Worm (Caenorhabditis elegans) whole organism, late embryonic: ENCODE data around the gene clec-45.

Source experiments
- C08G9.2 ChIP-seq: sonication (generic microtip); optimal IDR thresholded peaks from 2 replicates; lab custom pipeline; 2016; ENCODE audit warnings: mild to moderate bottlenecking, missing genetic modification characterization, moderate library complexity, missing compliant biosample characterization
- F13H6.1 ChIP-seq: sonication (generic microtip); optimal IDR thresholded peaks from 2 replicates; lab custom pipeline; 2016; ENCODE audit warnings: missing genetic modification characterization, missing compliant biosample characterization
- K02D7.2 ChIP-seq: sonication (generic microtip); optimal IDR thresholded peaks from 2 replicates; lab custom pipeline; 2017; ENCODE audit warnings: mild to moderate bottlenecking, missing genetic modification characterization, missing compliant biosample characterization
- K09A11.1 ChIP-seq: sonication (generic microtip); optimal IDR thresholded peaks from 2 replicates; lab custom pipeline; 2017; ENCODE audit warnings: antibody characterized with exemption, mild to moderate bottlenecking, missing genetic modification characterization, missing compliant biosample characterization; ENCODE audit not compliant: insufficient read depth
- Y22D7AL.16 ChIP-seq: sonication (generic microtip); optimal IDR thresholded peaks from 2 replicates; lab custom pipeline; 2016; ENCODE audit warnings: missing genetic modification characterization, missing compliant biosample characterization
- ahr-1 ChIP-seq: sonication (generic microtip); optimal IDR thresholded peaks from 2 replicates; lab custom pipeline; 2016; ENCODE audit warnings: missing genetic modification characterization, missing compliant biosample characterization
- ceh-19 ChIP-seq: fragments of 200-800 bp; sonication (Bioruptor generic); optimal IDR thresholded peaks from 2 replicates; lab custom pipeline; 2018; ENCODE audit warnings: mild to moderate bottlenecking, missing genetic modification characterization, missing compliant biosample characterization
- ceh-2 ChIP-seq: sonication (generic microtip); optimal IDR thresholded peaks from 2 replicates; lab custom pipeline; 2016; ENCODE audit warnings: missing genotype, missing genetic modification characterization, missing compliant biosample characterization
- ceh-22 ChIP-seq: sonication (generic microtip); optimal IDR thresholded peaks from 2 replicates; lab custom pipeline; 2017; ENCODE audit warnings: missing biosample characterization, missing genetic modification characterization
- ceh-24 ChIP-seq: sonication (generic microtip); optimal IDR thresholded peaks from 2 replicates; lab custom pipeline; 2016; ENCODE audit warnings: mild to moderate bottlenecking, missing genetic modification characterization, missing compliant biosample characterization
- che-1 ChIP-seq: sonication (generic microtip); optimal IDR thresholded peaks from 2 replicates; lab custom pipeline; 2016; ENCODE audit warnings: mild to moderate bottlenecking, missing genetic modification characterization, missing compliant biosample characterization
- dve-1 ChIP-seq: sonication (generic microtip); optimal IDR thresholded peaks from 2 replicates; lab custom pipeline; 2017; ENCODE audit warnings: antibody characterized with exemption, mild to moderate bottlenecking, missing genetic modification characterization, missing compliant biosample characterization
- elt-4 ChIP-seq: sonication (generic microtip); optimal IDR thresholded peaks from 2 replicates; lab custom pipeline; 2016; ENCODE audit warnings: missing genetic modification characterization, missing compliant biosample characterization
- ets-4 ChIP-seq: sonication (generic microtip); optimal IDR thresholded peaks from 2 replicates; lab custom pipeline; 2016; ENCODE audit warnings: missing genetic modification characterization, missing compliant biosample characterization
- eyg-1 ChIP-seq: sonication (generic microtip); optimal IDR thresholded peaks from 2 replicates; lab custom pipeline; 2016; ENCODE audit warnings: missing genotype, missing genetic modification characterization, missing compliant biosample characterization
- fkh-10 ChIP-seq: fragments of 150-350 bp; optimal IDR thresholded peaks from 2 replicates; lab custom pipeline; 2014; ENCODE audit warnings: missing biosample characterization, missing genetic modification reagents, missing genetic modification characterization
- lim-6 ChIP-seq: sonication (generic microtip); optimal IDR thresholded peaks from 2 replicates; lab custom pipeline; 2016; ENCODE audit warnings: missing genetic modification characterization, missing compliant biosample characterization
- lin-11 ChIP-seq: fragments of 200-800 bp; sonication (Bioruptor generic); optimal IDR thresholded peaks from 2 replicates; lab custom pipeline; 2018; ENCODE audit warnings: mild to moderate bottlenecking, missing genetic modification characterization, missing compliant biosample characterization
- mec-3 ChIP-seq: sonication (generic microtip); optimal IDR thresholded peaks from 2 replicates; lab custom pipeline; 2016; ENCODE audit warnings: borderline replicate concordance, missing genetic modification characterization, missing compliant biosample characterization
- nhr-11 ChIP-seq: fragments of 150-350 bp; optimal IDR thresholded peaks from 2 replicates; lab custom pipeline; 2014; ENCODE audit warnings: missing biosample characterization, missing genetic modification characterization
- nhr-232 ChIP-seq: sonication (generic microtip); optimal IDR thresholded peaks from 2 replicates; lab custom pipeline; 2016; ENCODE audit warnings: missing genetic modification characterization, missing compliant biosample characterization
- npax-4 ChIP-seq: sonication (generic microtip); optimal IDR thresholded peaks from 2 replicates; lab custom pipeline; 2016; ENCODE audit warnings: missing genetic modification characterization, missing compliant biosample characterization
- odd-2 ChIP-seq: sonication (generic microtip); optimal IDR thresholded peaks from 2 replicates; lab custom pipeline; 2017; ENCODE audit warnings: antibody characterized with exemption, mild to moderate bottlenecking, missing genetic modification characterization, missing compliant biosample characterization
- pat-9 ChIP-seq: fragments of 200-800 bp; sonication (Bioruptor generic); optimal IDR thresholded peaks from 2 replicates; lab custom pipeline; 2018; ENCODE audit warnings: mild to moderate bottlenecking, missing genetic modification characterization, moderate library complexity, missing compliant biosample characterization
- pha-2 ChIP-seq: sonication (generic microtip); optimal IDR thresholded peaks from 2 replicates; lab custom pipeline; 2017; ENCODE audit warnings: mild to moderate bottlenecking, missing genetic modification characterization, missing compliant biosample characterization
- pha-4 ChIP-seq: fragments of 150-350 bp; optimal IDR thresholded peaks from 2 replicates; lab custom pipeline; 2018; ENCODE audit warnings: missing biosample characterization, missing genetic modification reagents, missing genetic modification characterization
- pros-1 ChIP-seq: fragments of 150-350 bp; optimal IDR thresholded peaks from 2 replicates; lab custom pipeline; 2014; ENCODE audit warnings: missing biosample characterization, missing genetic modification reagents, missing genetic modification characterization
- ref-2 ChIP-seq: sonication (generic microtip); optimal IDR thresholded peaks from 2 replicates; lab custom pipeline; 2016; ENCODE audit warnings: missing genetic modification characterization, missing compliant biosample characterization
- sdc-2 ChIP-seq: sonication (generic microtip); optimal IDR thresholded peaks from 2 replicates; lab custom pipeline; 2016; ENCODE audit warnings: missing genotype, missing genetic modification characterization, missing compliant biosample characterization
- syd-9 ChIP-seq: sonication (generic microtip); optimal IDR thresholded peaks from 2 replicates; lab custom pipeline; 2016; ENCODE audit warnings: mild to moderate bottlenecking, missing genetic modification characterization, moderate library complexity, missing compliant biosample characterization
- tbx-2 ChIP-seq: sonication (generic microtip); optimal IDR thresholded peaks from 2 replicates; lab custom pipeline; 2016; ENCODE audit warnings: missing genetic modification characterization, missing compliant biosample characterization
- tbx-7 ChIP-seq: sonication (generic microtip); optimal IDR thresholded peaks from 2 replicates; lab custom pipeline; 2016; ENCODE audit warnings: missing genotype, missing genetic modification characterization, missing compliant biosample characterization
- ttx-3 ChIP-seq: sonication (generic microtip); optimal IDR thresholded peaks from 2 replicates; lab custom pipeline; 2016; ENCODE audit warnings: missing genetic modification reagents, missing genetic modification characterization, missing compliant biosample characterization
- unc-3 ChIP-seq, 2 experiments: fragments of 200-800 bp in 1 of 2; sonication (Bioruptor generic) in 1 of 2; sonication (generic microtip) in 1 of 2; conservative IDR thresholded peaks in 1 of 2; optimal IDR thresholded peaks in 1 of 2; 2 replicates each; pipeline versions ENCODE4 v1.3.6 to Lab custom; 2016 to 2022; ENCODE audit warnings: missing compliant biosample characterization in 2 of 2, missing genetic modification characterization in 2 of 2, missing genetic modification reagents in 1 of 2
- unc-55 ChIP-seq: sonication (generic microtip); optimal IDR thresholded peaks from 2 replicates; lab custom pipeline; 2017; ENCODE audit warnings: missing biosample characterization, missing genetic modification reagents, missing genetic modification characterization
- zip-5 ChIP-seq: sonication (generic microtip); optimal IDR thresholded peaks from 2 replicates; lab custom pipeline; 2016; ENCODE audit warnings: missing genetic modification characterization, missing compliant biosample characterization

The clec-45 gene

DNA sequence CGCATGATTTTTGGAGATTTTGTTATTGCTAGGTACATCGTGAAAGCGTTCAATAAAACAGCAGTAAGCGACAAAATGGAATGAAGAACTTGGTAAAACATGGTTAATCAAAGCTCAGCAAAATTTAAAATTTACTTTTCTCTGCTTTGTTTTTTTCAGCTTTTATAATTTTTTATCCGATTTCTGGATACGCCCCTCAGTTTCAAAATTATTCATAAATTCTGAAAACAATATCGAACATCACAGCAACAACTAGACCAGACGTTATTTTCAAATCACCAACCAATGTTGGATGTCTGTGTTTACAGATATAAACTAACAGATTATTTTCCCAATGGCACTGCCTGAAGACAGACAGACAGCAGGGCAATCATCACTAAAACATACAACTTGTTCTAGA lies 3.2 kb upstream of the clec-45 start, which contains the start of gene srd-31:
TSS of gene srd-31 (minus strand) at position 101 of the 400 bp plus-strand sequence.
- no peak for TF ChIP-seq ceh-2 (tag; lab: Kevin White, UChicago)
- no peak for TF ChIP-seq nhr-11
- no peak for TF ChIP-seq npax-4 (tag; lab: Kevin White, UChicago)
- TF ChIP-seq pha-4: no peak
- no peak for TF ChIP-seq pat-9 (tag; lab: Kevin White, UChicago)
- TF ChIP-seq dve-1: no peak
- no peak for TF ChIP-seq ceh-22 (tag; lab: Kevin White, UChicago)
- no peak for TF ChIP-seq K09A11.1 (tag; lab: Kevin White, UChicago)
- no peak for TF ChIP-seq unc-3 (GFP tag; conservative IDR thresholded peaks at IDR 0.05; lab: Robert Waterston, UW)
- no peak for TF ChIP-seq unc-3 (tag; optimal IDR thresholded peaks at IDR 0.05; lab: Kevin White, UChicago)
- TF ChIP-seq ttx-3 (tag; lab: Kevin White, UChicago): no peak
- TF ChIP-seq, all 69 proteins: peak for 0

DNA sequence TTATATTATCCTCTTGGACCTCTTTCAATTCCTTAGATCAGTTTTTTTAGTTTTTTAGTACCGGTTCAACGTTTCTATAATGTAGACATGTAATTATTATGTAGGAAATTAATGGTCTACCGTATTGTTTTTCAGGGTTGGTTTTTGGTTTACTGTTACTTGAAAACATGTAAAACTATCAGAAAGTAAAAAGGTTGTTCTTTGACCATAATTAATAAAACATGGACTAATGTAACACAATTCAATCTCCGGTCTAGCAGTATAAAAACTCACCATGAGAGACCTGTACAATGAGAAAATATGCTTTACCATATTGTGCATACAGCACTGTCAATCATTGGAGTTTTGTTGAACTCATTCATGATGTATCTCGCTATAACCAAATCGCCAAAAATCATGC lies 2.4 kb upstream of the clec-45 start, which contains the start of gene srd-29:
TSS of gene srd-29 (plus strand) at position 301 of the 400 bp plus-strand sequence.
- TF ChIP-seq Y22D7AL.16 (tag; lab: Kevin White, UChicago): no peak
- no peak for TF ChIP-seq tbx-7 (tag; lab: Kevin White, UChicago)
- TF ChIP-seq ref-2 (tag; lab: Kevin White, UChicago): no peak
- no peak for TF ChIP-seq odd-2
- TF ChIP-seq K02D7.2 (tag; lab: Kevin White, UChicago): no peak
- TF ChIP-seq ahr-1 (tag; lab: Kevin White, UChicago): no peak
- TF ChIP-seq che-1: no peak
- TF ChIP-seq sdc-2 (tag; lab: Kevin White, UChicago): no peak
- no peak for TF ChIP-seq mec-3 (tag; lab: Kevin White, UChicago)
- no peak for TF ChIP-seq unc-3 (GFP tag; conservative IDR thresholded peaks at IDR 0.05; lab: Robert Waterston, UW)
- TF ChIP-seq unc-3 (tag; optimal IDR thresholded peaks at IDR 0.05; lab: Kevin White, UChicago): no peak
- no peak for TF ChIP-seq syd-9 (tag; lab: Kevin White, UChicago)
- no peak for TF ChIP-seq dve-1

DNA sequence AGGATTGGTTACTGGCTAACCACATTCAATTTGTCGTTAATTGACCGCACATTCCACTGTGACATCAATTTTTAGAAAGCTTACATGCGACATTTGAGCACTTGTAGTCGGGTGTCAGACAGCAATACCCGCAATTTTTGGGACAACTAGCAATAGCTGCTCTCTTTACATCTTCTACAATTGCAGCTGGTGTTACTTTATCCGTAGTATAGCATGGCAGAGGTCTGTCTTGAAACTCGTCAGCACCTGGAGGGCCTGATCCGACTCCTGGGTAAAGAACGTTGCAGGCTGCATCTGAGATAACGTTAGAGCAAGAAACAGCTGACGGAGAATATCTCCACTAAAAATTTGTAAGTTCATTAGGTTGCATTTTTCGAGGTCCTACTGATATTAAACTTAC lies 1.5 kb downstream of the clec-45 start:
- no peak for TF ChIP-seq ets-4
- no peak for TF ChIP-seq lin-11 (tag; lab: Kevin White, UChicago)
- TF ChIP-seq npax-4 (tag; lab: Kevin White, UChicago): no peak
- TF ChIP-seq F13H6.1 (tag; lab: Kevin White, UChicago): no peak
- TF ChIP-seq fkh-10 (GFP tag; lab: Kevin White, UChicago): no peak
- no peak for TF ChIP-seq lim-6 (tag; lab: Kevin White, UChicago)
- no peak for TF ChIP-seq K02D7.2 (tag; lab: Kevin White, UChicago)
- TF ChIP-seq tbx-2 (tag; lab: Kevin White, UChicago): no peak
- no peak for TF ChIP-seq C08G9.2 (tag; lab: Kevin White, UChicago)
- TF ChIP-seq ceh-24: no peak
- no peak for TF ChIP-seq eyg-1 (tag; lab: Kevin White, UChicago)
- TF ChIP-seq nhr-232 (tag; lab: Kevin White, UChicago): no peak
- TF ChIP-seq ceh-22 (tag; lab: Kevin White, UChicago): no peak
- no peak for TF ChIP-seq pha-4
- no peak for TF ChIP-seq pros-1 (tag; lab: Kevin White, UChicago)
- TF ChIP-seq pha-2 (tag; lab: Kevin White, UChicago): no peak
- TF ChIP-seq dve-1: no peak

DNA sequence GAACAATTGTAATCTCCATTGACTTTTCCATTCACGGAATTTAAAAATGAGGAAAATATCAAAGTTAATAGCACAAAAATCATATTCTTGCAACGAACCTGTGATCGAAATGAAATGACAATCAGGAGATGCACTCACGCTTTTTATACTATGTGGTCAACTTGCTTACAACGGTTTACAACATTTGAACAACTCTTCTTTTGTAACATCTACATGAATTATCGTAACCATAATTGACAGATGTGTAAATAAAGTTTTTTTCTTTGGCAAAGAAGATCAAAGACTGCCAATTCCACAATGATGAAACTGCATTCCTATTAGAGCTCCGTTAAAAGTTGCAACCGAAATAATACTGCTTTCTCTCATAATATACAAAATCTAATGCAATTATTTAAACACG lies 1.9 kb downstream of the clec-45 start, which contains the start of gene F07C4.10:
TSS of gene F07C4.10 (minus strand) at position 101 of the 400 bp plus-strand sequence.
- TF ChIP-seq zip-5 (tag; lab: Kevin White, UChicago): no peak

DNA sequence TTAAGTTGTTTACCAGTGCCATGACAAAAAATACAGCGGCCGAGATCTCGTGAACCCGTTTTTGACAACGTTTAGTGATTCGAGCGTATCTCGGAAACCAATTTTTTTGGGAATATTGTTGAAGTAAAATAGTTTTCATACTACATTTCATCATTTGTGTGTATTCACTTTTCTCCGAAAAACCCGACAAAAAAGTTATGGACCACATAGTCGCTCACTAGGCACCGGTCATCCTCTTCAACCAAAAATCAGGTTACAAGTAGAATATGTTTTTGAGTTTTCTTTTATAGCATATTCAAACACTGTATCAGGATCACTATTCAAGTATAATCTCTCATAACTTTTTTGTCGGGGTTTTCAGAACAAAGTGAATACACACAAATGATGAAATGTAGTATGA lies 3.8 kb downstream of the clec-45 start:
- no peak for TF ChIP-seq ceh-19 (GFP tag; lab: Kevin White, UChicago)
- no peak for TF ChIP-seq unc-55 (GFP tag; lab: Kevin White, UChicago)
- no peak for TF ChIP-seq elt-4 (tag; lab: Kevin White, UChicago)
- no peak for TF ChIP-seq pha-2 (tag; lab: Kevin White, UChicago)
